Worm (Caenorhabditis elegans) whole organism, L4/young adult: ENCODE data around the gene srg-4.

Experiments used
- dao-5 ChIP-seq: sonication (generic microtip); optimal IDR thresholded peaks from 2 replicates; lab custom pipeline; 2016; ENCODE audit warnings: missing genotype, missing genetic modification characterization, moderate library complexity, missing compliant biosample characterization
- him-1 ChIP-seq: sonication (generic microtip); optimal IDR thresholded peaks from 2 replicates; lab custom pipeline; 2016; ENCODE audit warnings: missing genotype, missing genetic modification reagents, missing genetic modification characterization, missing compliant biosample characterization

DNA sequence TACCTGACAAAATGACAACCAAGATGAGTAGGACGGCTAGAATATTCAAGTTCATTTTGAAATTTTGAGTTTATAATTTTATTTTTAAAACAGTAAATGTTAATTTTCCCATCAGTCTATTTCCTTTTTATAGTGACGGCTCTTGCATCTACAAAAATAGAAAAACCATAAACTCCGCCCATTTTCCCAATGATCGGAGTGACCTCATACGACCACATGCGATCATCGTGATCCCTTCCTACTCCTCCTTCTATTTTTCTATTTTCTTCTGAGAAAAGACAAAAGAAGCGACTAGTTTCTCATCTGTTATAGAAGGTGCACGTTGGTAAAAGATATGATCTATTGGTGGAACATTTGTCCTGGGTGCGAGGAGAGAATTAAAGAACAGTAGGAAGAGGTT lies 46.4 kb downstream of the srg-4 start, which contains the start of gene C23G10.11:
- TF ChIP-seq him-1 (tag; lab: Kevin White, UChicago) = no peak
- no peak for TF ChIP-seq dao-5 (tag; lab: Kevin White, UChicago)
